Worm (Caenorhabditis elegans) whole organism, L1 larva: Measurements from ENCODE around the gene H14A12.3.
A peak's percentile ranks its signal among the peaks of the same experiment; 100 is the strongest.

ENCODE experiments used
- C04F5.9 ChIP-seq: sonication (generic microtip); optimal IDR thresholded peaks from 2 replicates; lab custom pipeline; 2016; ENCODE audit warnings: missing genetic modification characterization, missing compliant biosample characterization
- C34B4.2 ChIP-seq: sonication (generic microtip); optimal IDR thresholded peaks from 2 replicates; lab custom pipeline; 2017; ENCODE audit warnings: mild to moderate bottlenecking, missing genetic modification characterization, missing compliant biosample characterization
- Y116A8C.19 ChIP-seq: sonication (generic microtip); optimal IDR thresholded peaks from 2 replicates; lab custom pipeline; 2016; ENCODE audit warnings: missing compliant biosample characterization, missing genetic modification characterization, borderline replicate concordance
- aha-1 ChIP-seq: fragments of 150-350 bp; optimal IDR thresholded peaks from 2 replicates; lab custom pipeline; 2014; ENCODE audit warnings: missing biosample characterization, missing genetic modification characterization
- ama-1 ChIP-seq: fragments of 150-350 bp; optimal IDR thresholded peaks from 2 replicates; lab custom pipeline; 2014
- blmp-1 ChIP-seq: fragments of 150-350 bp; optimal IDR thresholded peaks from 2 replicates; lab custom pipeline; 2014; ENCODE audit warnings: missing biosample characterization, missing genetic modification characterization
- ceh-8 ChIP-seq: fragments of 200-800 bp; sonication (Bioruptor generic); optimal IDR thresholded peaks from 2 replicates; lab custom pipeline; 2018; ENCODE audit warnings: mild to moderate bottlenecking, missing genetic modification characterization, moderate library complexity, missing compliant biosample characterization
- ceh-82 ChIP-seq, 3 experiments: fragments of 150-350 bp in 1 of 3; sonication (generic microtip) in 2 of 3; optimal IDR thresholded peaks; 2 replicates each; lab custom pipeline; 2014 to 2017; ENCODE audit warnings: missing biosample characterization in 3 of 3, missing genetic modification characterization in 3 of 3
- ceh-90 ChIP-seq: sonication (generic microtip); optimal IDR thresholded peaks from 2 replicates; lab custom pipeline; 2016; ENCODE audit warnings: missing genetic modification characterization, missing compliant biosample characterization
- ces-1 ChIP-seq: fragments of 150-350 bp; optimal IDR thresholded peaks from 2 replicates; lab custom pipeline; 2014; ENCODE audit warnings: missing biosample characterization, missing genetic modification reagents, missing genetic modification characterization
- dpl-1 ChIP-seq, 3 experiments: fragments of 150-350 bp in 2 of 3; sonication (generic microtip) in 1 of 3; optimal IDR thresholded peaks; 2 replicates each; lab custom pipeline; 2014 to 2017; ENCODE audit warnings: missing biosample characterization in 3 of 3, missing genetic modification characterization in 3 of 3, missing genetic modification reagents in 3 of 3
- dsc-1 ChIP-seq: sonication (generic microtip); optimal IDR thresholded peaks from 2 replicates; lab custom pipeline; 2016; ENCODE audit warnings: mild to moderate bottlenecking, missing genetic modification characterization, missing compliant biosample characterization
- efl-1 ChIP-seq, 4 experiments: fragments of 150-350 bp; optimal IDR thresholded peaks in 3 of 4; peaks in 1 of 4; 1 replicate in 1 of 4; 2 replicates in 3 of 4; lab custom pipeline; 2014; ENCODE audit warnings: missing biosample characterization in 2 of 4, missing genetic modification characterization in 2 of 4, missing genetic modification reagents in 2 of 4
- efl-3 ChIP-seq: fragments of 200-800 bp; sonication (Bioruptor generic); optimal IDR thresholded peaks from 2 replicates; lab custom pipeline; 2018; ENCODE audit warnings: mild to moderate bottlenecking, missing genetic modification characterization, missing compliant biosample characterization
- egl-27 ChIP-seq, 2 experiments: fragments of 150-350 bp in 1 of 2; sonication (generic microtip); optimal IDR thresholded peaks; 3 replicates each; lab custom pipeline; 2017 to 2018; ENCODE audit warnings: missing biosample characterization in 2 of 2, missing genetic modification characterization in 2 of 2, missing genetic modification reagents in 2 of 2
- elt-3 ChIP-seq, 6 experiments: fragments of 150-350 bp in 1 of 6; sonication (generic microtip); optimal IDR thresholded peaks; 2 replicates each; lab custom pipeline; 2017 to 2018; ENCODE audit warnings: missing biosample characterization in 6 of 6, missing genetic modification characterization in 6 of 6, inconsistent platforms in 1 of 6
- fkh-10 ChIP-seq: sonication (generic microtip); optimal IDR thresholded peaks from 2 replicates; lab custom pipeline; 2017; ENCODE audit warnings: missing biosample characterization, missing genetic modification reagents, missing genetic modification characterization
- fkh-4 ChIP-seq: sonication (generic microtip); optimal IDR thresholded peaks from 2 replicates; lab custom pipeline; 2016; ENCODE audit warnings: missing compliant biosample characterization, missing genetic modification characterization, borderline replicate concordance
- hlh-4 ChIP-seq: sonication (generic microtip); optimal IDR thresholded peaks from 2 replicates; lab custom pipeline; 2016; ENCODE audit warnings: mild to moderate bottlenecking, missing genetic modification characterization, missing compliant biosample characterization
- irx-1 ChIP-seq: sonication (generic microtip); optimal IDR thresholded peaks from 2 replicates; lab custom pipeline; 2016; ENCODE audit warnings: missing genetic modification characterization, missing compliant biosample characterization
- jun-1 ChIP-seq: fragments of 150-350 bp; optimal IDR thresholded peaks from 2 replicates; lab custom pipeline; 2014; ENCODE audit warnings: missing biosample characterization, missing genetic modification reagents, missing genetic modification characterization
- lin-14 ChIP-seq: fragments of 200-800 bp; sonication (Bioruptor generic); optimal IDR thresholded peaks from 2 replicates; lab custom pipeline; 2018; ENCODE audit warnings: mild to moderate bottlenecking, missing genetic modification characterization, moderate library complexity, missing compliant biosample characterization
- lin-35 ChIP-seq, 2 experiments: fragments of 150-350 bp; optimal IDR thresholded peaks; 2 replicates each; lab custom pipeline; 2014; ENCODE audit warnings: missing biosample characterization in 2 of 2, missing genetic modification characterization in 2 of 2, missing genetic modification reagents in 2 of 2
- lir-3 ChIP-seq: sonication (generic microtip); optimal IDR thresholded peaks from 2 replicates; lab custom pipeline; 2016; ENCODE audit warnings: mild to moderate bottlenecking, missing genetic modification characterization, moderate library complexity, missing compliant biosample characterization; ENCODE audit not compliant: poor library complexity
- lsy-2 ChIP-seq, 2 experiments: fragments of 150-350 bp; optimal IDR thresholded peaks; 2 replicates each; lab custom pipeline; 2014; ENCODE audit warnings: missing biosample characterization in 2 of 2, missing genetic modification characterization in 2 of 2
- mab-9 ChIP-seq: fragments of 200-800 bp; sonication (Bioruptor generic); IDR thresholded peaks from 2 replicates; pipeline ENCODE4 v1.3.6; 2022; ENCODE audit warnings: missing genetic modification reagents, missing genetic modification characterization, missing compliant biosample characterization
- mef-2 ChIP-seq: fragments of 150-350 bp; optimal IDR thresholded peaks from 2 replicates; lab custom pipeline; 2014; ENCODE audit warnings: missing biosample characterization, missing genetic modification characterization
- mep-1 ChIP-seq: fragments of 150-350 bp; optimal IDR thresholded peaks from 2 replicates; lab custom pipeline; 2014; ENCODE audit warnings: missing biosample characterization, missing genetic modification characterization
- nhr-11 ChIP-seq: fragments of 150-350 bp; optimal IDR thresholded peaks from 2 replicates; lab custom pipeline; 2014; ENCODE audit warnings: missing biosample characterization, missing genetic modification characterization
- nhr-12 ChIP-seq: sonication (generic microtip); optimal IDR thresholded peaks from 2 replicates; lab custom pipeline; 2017; ENCODE audit warnings: missing biosample characterization, missing genetic modification characterization
- nhr-20 ChIP-seq: sonication (generic microtip); optimal IDR thresholded peaks from 2 replicates; lab custom pipeline; 2016; ENCODE audit warnings: mild to moderate bottlenecking, missing genetic modification characterization, missing compliant biosample characterization
- nhr-237 ChIP-seq: fragments of 150-350 bp; optimal IDR thresholded peaks from 2 replicates; lab custom pipeline; 2014; ENCODE audit warnings: missing biosample characterization, missing genetic modification characterization
- nhr-47 ChIP-seq: sonication (generic microtip); optimal IDR thresholded peaks from 2 replicates; lab custom pipeline; 2016; ENCODE audit warnings: mild to moderate bottlenecking, missing genetic modification characterization, moderate library complexity, missing compliant biosample characterization
- nhr-76 ChIP-seq: sonication (generic microtip); optimal IDR thresholded peaks from 2 replicates; lab custom pipeline; 2017; ENCODE audit warnings: missing biosample characterization, missing genetic modification characterization
- nhr-77 ChIP-seq: fragments of 150-350 bp; optimal IDR thresholded peaks from 2 replicates; lab custom pipeline; 2014; ENCODE audit warnings: missing biosample characterization, missing genetic modification characterization
- nhr-84 ChIP-seq: sonication (generic microtip); optimal IDR thresholded peaks from 2 replicates; lab custom pipeline; 2017; ENCODE audit warnings: missing biosample characterization, missing genetic modification characterization
- nhr-90 ChIP-seq: sonication (generic microtip); optimal IDR thresholded peaks from 2 replicates; lab custom pipeline; 2016; ENCODE audit warnings: mild to moderate bottlenecking, missing genetic modification characterization, missing compliant biosample characterization; ENCODE audit not compliant: poor library complexity
- rnt-1 ChIP-seq: sonication (generic microtip); optimal IDR thresholded peaks from 2 replicates; lab custom pipeline; 2016; ENCODE audit warnings: mild to moderate bottlenecking, missing genetic modification characterization, moderate library complexity, missing compliant biosample characterization
- skn-1 ChIP-seq: fragments of 150-350 bp; optimal IDR thresholded peaks from 2 replicates; lab custom pipeline; 2014; ENCODE audit warnings: missing biosample characterization, missing genetic modification characterization
- snpc-4 ChIP-seq: fragments of 150-350 bp; optimal IDR thresholded peaks from 2 replicates; lab custom pipeline; 2014; ENCODE audit warnings: missing biosample characterization, missing genetic modification characterization
- snu-23 ChIP-seq: sonication (generic microtip); optimal IDR thresholded peaks from 2 replicates; lab custom pipeline; 2016; ENCODE audit warnings: missing genetic modification characterization, missing compliant biosample characterization
- sox-4 ChIP-seq: sonication (generic microtip); optimal IDR thresholded peaks from 2 replicates; lab custom pipeline; 2016; ENCODE audit warnings: missing genetic modification characterization, missing compliant biosample characterization
- sptf-1 ChIP-seq: fragments of 150-350 bp; optimal IDR thresholded peaks from 2 replicates; lab custom pipeline; 2014; ENCODE audit warnings: missing biosample characterization, missing genetic modification characterization
- swsn-7 ChIP-seq: sonication (generic microtip); optimal IDR thresholded peaks from 2 replicates; lab custom pipeline; 2016; ENCODE audit warnings: missing genetic modification characterization, missing compliant biosample characterization
- tbx-2 ChIP-seq: sonication (generic microtip); optimal IDR thresholded peaks from 2 replicates; lab custom pipeline; 2016; ENCODE audit warnings: missing genetic modification characterization, missing compliant biosample characterization
- tlp-1 ChIP-seq: fragments of 150-350 bp; optimal IDR thresholded peaks from 2 replicates; lab custom pipeline; 2014; ENCODE audit warnings: missing biosample characterization, missing genetic modification characterization
- unc-130 ChIP-seq: fragments of 150-350 bp; optimal IDR thresholded peaks from 2 replicates; lab custom pipeline; 2017; ENCODE audit warnings: missing biosample characterization, missing genetic modification characterization, inconsistent platforms
- unc-30 ChIP-seq: sonication (generic microtip); optimal IDR thresholded peaks from 2 replicates; lab custom pipeline; 2017; ENCODE audit warnings: missing biosample characterization, missing genetic modification characterization
- unc-62 ChIP-seq: fragments of 150-350 bp; optimal IDR thresholded peaks from 2 replicates; lab custom pipeline; 2014; ENCODE audit warnings: missing biosample characterization, missing genetic modification reagents, missing genetic modification characterization
- unc-86 ChIP-seq: sonication (generic microtip); optimal IDR thresholded peaks from 2 replicates; lab custom pipeline; 2016; ENCODE audit warnings: missing genetic modification characterization, missing compliant biosample characterization
- unc-98 ChIP-seq: fragments of 200-800 bp; sonication (Bioruptor generic); IDR thresholded peaks from 2 replicates; pipeline ENCODE4 v1.3.6; 2022; ENCODE audit warnings: missing genetic modification characterization, missing compliant biosample characterization
- vab-15 ChIP-seq: sonication (generic microtip); optimal IDR thresholded peaks from 2 replicates; lab custom pipeline; 2017; ENCODE audit warnings: missing genotype, mild to moderate bottlenecking, missing genetic modification characterization, missing compliant biosample characterization
- zag-1 ChIP-seq: fragments of 150-350 bp; optimal IDR thresholded peaks from 2 replicates; lab custom pipeline; 2014; ENCODE audit warnings: missing biosample characterization, missing genetic modification characterization

Gene H14A12.3

ce11 chrIII:7489055-7489534 is 25.5 kb downstream of the H14A12.3 start, which contains the start of gene mup-4:
mup-4 (minus strand) TSS chrIII:7489105.
- TF ChIP-seq efl-1 (optimal IDR thresholded peaks at IDR 0.05; lab: Kevin White, UChicago) (no peak), efl-1 (GFP tag; optimal IDR thresholded peaks at IDR 0.05 in 1 of 2; lab: Kevin White, UChicago) (no peak), tlp-1 (tag; lab: Kevin White, UChicago) (no peak), skn-1 (no peak), lsy-2 (tag; optimal IDR thresholded peaks at IDR 0.05; lab: Kevin White, UChicago) (peak; percentile 4 to 21), unc-62 (GFP tag; lab: Kevin White, UChicago) (no peak), snu-23 (GFP tag; lab: Kevin White, UChicago) (peak; percentile 49), egl-27 (tag; optimal IDR thresholded peaks at IDR 0.05; lab: Kevin White, UChicago) (no peak), mef-2 (tag; lab: Kevin White, UChicago) (no peak), lin-35 (GFP tag; optimal IDR thresholded peaks at IDR 0.05; lab: Kevin White, UChicago) (no peak), nhr-77 (no peak), unc-130 (tag; lab: Kevin White, UChicago) (no peak), nhr-47 (tag; lab: Kevin White, UChicago) (no peak), fkh-4 (tag; lab: Kevin White, UChicago) (no peak), blmp-1 (tag; lab: Kevin White, UChicago) (peak; percentile 65), tbx-2 (tag; lab: Kevin White, UChicago) (peak; percentile 17), ama-1 (no peak), C34B4.2 (tag; lab: Kevin White, UChicago) (no peak), dpl-1 (GFP tag; optimal IDR thresholded peaks at IDR 0.05; lab: Kevin White, UChicago) (peak in 1 of 3 experiments; percentile 15), Y116A8C.19 (tag; lab: Kevin White, UChicago) (no peak), sptf-1 (tag; lab: Kevin White, UChicago) (no peak), ces-1 (GFP tag; lab: Kevin White, UChicago) (no peak), nhr-20 (tag; lab: Kevin White, UChicago) (peak; percentile 43), fkh-10 (GFP tag; lab: Kevin White, UChicago) (no peak), snpc-4 (tag; lab: Kevin White, UChicago) (no peak), nhr-12 (tag; lab: Kevin White, UChicago) (no peak), sox-4 (tag; lab: Kevin White, UChicago) (no peak), lir-3 (tag; lab: Kevin White, UChicago) (no peak), elt-3 (tag; optimal IDR thresholded peaks at IDR 0.05; lab: Kevin White, UChicago) (peak in 4 of 6 experiments; percentile 11 to 65 (median 39)), unc-86 (tag; lab: Kevin White, UChicago) (no peak), hlh-4 (tag; lab: Kevin White, UChicago) (no peak), nhr-84 (tag; lab: Kevin White, UChicago) (no peak), ceh-90 (no peak), dsc-1 (tag; lab: Kevin White, UChicago) (no peak), C04F5.9 (tag; lab: Kevin White, UChicago) (no peak), ceh-8 (GFP tag; lab: Kevin White, UChicago) (no peak), aha-1 (tag; lab: Kevin White, UChicago) (no peak), mab-9 (GFP tag; lab: Robert Waterston, UW) (no peak), nhr-237 (tag; lab: Kevin White, UChicago) (no peak), nhr-90 (peak; percentile 39), nhr-76 (no peak), nhr-11 (no peak), vab-15 (no peak), zag-1 (tag; lab: Kevin White, UChicago) (no peak), irx-1 (tag; lab: Kevin White, UChicago) (no peak), unc-98 (GFP tag; lab: Robert Waterston, UW) (no peak), rnt-1 (tag; lab: Kevin White, UChicago) (no peak), ceh-82 (tag; optimal IDR thresholded peaks at IDR 0.05; lab: Kevin White, UChicago) (no peak), mep-1 (no peak), swsn-7 (tag; lab: Kevin White, UChicago) (no peak), lin-14 (GFP tag; lab: Kevin White, UChicago) (peak; percentile 72), jun-1 (tag; lab: Kevin White, UChicago) (no peak), unc-30 (tag; lab: Kevin White, UChicago) (no peak), efl-3 (GFP tag; lab: Kevin White, UChicago) (no peak)
